Fruit fly (Drosophila melanogaster): ENCODE results near the gene CG31142.

Gene CG31142

dm6 chr3R:23920874-23921539 lies 8.0 kb upstream of the CG31142 start (continued):
- TF ChIP-seq CG12744 (GFP tag; optimal IDR thresholded peaks at IDR 0.05) (peak; percentile 31), CG1792 (GFP tag; optimal IDR thresholded peaks at IDR 0.05) (peak; percentile 40), CG6272 (GFP tag; IDR thresholded peaks at IDR 0.05) (peak; percentile 56), HLH3B (GFP tag; IDR thresholded peaks at IDR 0.05) (peak; percentile 42; the same call in 1 of the 2 replicates), CG11696 (GFP tag; IDR thresholded peaks at IDR 0.05) (0 out of 2 replicates have a peak, but pooled peaks have one; percentile 39), ase (GFP tag; IDR thresholded peaks at IDR 0.05) (peak; percentile 30; the same call in 1 of the 3 replicates), esg (GFP tag; conservative IDR thresholded peaks at IDR 0.05) (peak; percentile 30), wdn (GFP tag; IDR thresholded peaks at IDR 0.05) (peak; percentile 73), sisA (GFP tag; IDR thresholded peaks at IDR 0.05) (0 out of 2 replicates have a peak, but pooled peaks have one; percentile 24), ranshi (GFP tag; IDR thresholded peaks at IDR 0.05) (peak; percentile 63; the same call in 1 of the 2 replicates), Nf-YB (GFP tag; optimal IDR thresholded peaks at IDR 0.05) (peak; percentile 16), Abd-B (GFP tag; optimal IDR thresholded peaks at IDR 0.05) (peak; percentile 51), so (GFP tag; IDR thresholded peaks at IDR 0.05) (peak; percentile 80), CG3065 (GFP tag; optimal IDR thresholded peaks at IDR 0.05) (no peak), pzg (GFP tag; optimal IDR thresholded peaks at IDR 0.05) (peak; percentile 2), CG12219 (GFP tag; optimal IDR thresholded peaks at IDR 0.05) (peak; percentile 36), CG10431 (GFP tag; optimal IDR thresholded peaks at IDR 0.05) (no peak), CG9727 (GFP tag; optimal IDR thresholded peaks at IDR 0.05) (peak; percentile 24), gsb (GFP tag; IDR thresholded peaks at IDR 0.05) (peak; percentile 71), cwo (GFP tag; optimal IDR thresholded peaks at IDR 0.05) (peak; percentile 53), CG7786 (GFP tag; optimal IDR thresholded peaks at IDR 0.05) (peak; percentile 50), Med (GFP tag) (peak; percentile 95), exex (tag; optimal IDR thresholded peaks at IDR 0.05) (no peak), Fer2 (tag; optimal IDR thresholded peaks at IDR 0.05) (peak; percentile 55), Antp (GFP tag; optimal IDR thresholded peaks at IDR 0.05) (peak; percentile 40), CG15514 (GFP tag; optimal IDR thresholded peaks at IDR 0.05) (peak; percentile 61), CG30431 (GFP tag; optimal IDR thresholded peaks at IDR 0.05) (no peak), CG1832 (GFP tag; optimal IDR thresholded peaks at IDR 0.05) (no peak), CG13296 (GFP tag; optimal IDR thresholded peaks at IDR 0.05) (peak; percentile 59), B-H1 (GFP tag; IDR thresholded peaks at IDR 0.05) (peak; percentile 30; the same call in 1 of the 3 replicates), klu (GFP tag; IDR thresholded peaks at IDR 0.05) (0 out of 2 replicates have a peak, but pooled peaks have one; percentile 22), MBD-R2 (GFP tag; IDR thresholded peaks at IDR 0.05) (peak; percentile 57), Gsc (GFP tag; IDR thresholded peaks at IDR 0.05) (no peak), seq (GFP tag; IDR thresholded peaks at IDR 0.05) (peak; percentile 69), Dip3 (GFP tag; optimal IDR thresholded peaks at IDR 0.05) (peak; percentile 31), CG7987 (GFP tag; optimal IDR thresholded peaks at IDR 0.05) (peak; percentile 11), ash1 (GFP tag; optimal IDR thresholded peaks at IDR 0.05) (peak; percentile 34), CG14965 (GFP tag; optimal IDR thresholded peaks at IDR 0.05; ENCODE audit: borderline replicate concordance) (no peak), CG8290 (GFP tag; optimal IDR thresholded peaks at IDR 0.05) (no peak), CG8290 (tag; optimal IDR thresholded peaks at IDR 0.05) (peak in 1 of 2 experiments; percentile 95), pnt (GFP tag; optimal IDR thresholded peaks at IDR 0.05) (no peak), CG13624 (GFP tag; optimal IDR thresholded peaks at IDR 0.05) (peak; percentile 88), schlank (tag; optimal IDR thresholded peaks at IDR 0.05) (peak; percentile 82), hkb (optimal IDR thresholded peaks at IDR 0.05) (no peak), hkb (GFP tag; IDR thresholded peaks at IDR 0.05) (no peak; the same call in 1 of the 2 replicates), ems (GFP tag; optimal IDR thresholded peaks at IDR 0.05) (peak; percentile 7), Dp (GFP tag; optimal IDR thresholded peaks at IDR 0.05) (no peak), twi (tag; optimal IDR thresholded peaks at IDR 0.05) (no peak), bcd (GFP tag; optimal IDR thresholded peaks at IDR 0.05) (peak; percentile 36), CG10543 (GFP tag; optimal IDR thresholded peaks at IDR 0.05) (peak; percentile 83)

Data from whole organism, embryonic.